Worm (Caenorhabditis elegans): Measurements from ENCODE around the gene R12C12.9.
"Not testable (repeated sequence)": the region's sequence is repeated elsewhere in the genome, so short reads cannot be mapped to it uniquely, and the experiment has no call there.

R12C12.9 gene

ce11 chrII:6014057-6014456 is 10.7 kb downstream of the R12C12.9 start, which contains the start of gene ZK84.2:
Gene ZK84.2, plus strand, starts transcription at chrII:6014357.
- not testable (repeated sequence) for TF ChIP-seq unc-62 (GFP tag; optimal IDR thresholded peaks at IDR 0.05)

- no peak for TF ChIP-seq unc-62 (GFP tag; optimal IDR thresholded peaks at IDR 0.05)
Measured at ce11 chrII:6010544-6010943, 14.2 kb downstream of the R12C12.9 start, which contains the start of gene ins-20. Gene ins-20, plus strand, starts transcription at chrII:6010844.

DNA sequence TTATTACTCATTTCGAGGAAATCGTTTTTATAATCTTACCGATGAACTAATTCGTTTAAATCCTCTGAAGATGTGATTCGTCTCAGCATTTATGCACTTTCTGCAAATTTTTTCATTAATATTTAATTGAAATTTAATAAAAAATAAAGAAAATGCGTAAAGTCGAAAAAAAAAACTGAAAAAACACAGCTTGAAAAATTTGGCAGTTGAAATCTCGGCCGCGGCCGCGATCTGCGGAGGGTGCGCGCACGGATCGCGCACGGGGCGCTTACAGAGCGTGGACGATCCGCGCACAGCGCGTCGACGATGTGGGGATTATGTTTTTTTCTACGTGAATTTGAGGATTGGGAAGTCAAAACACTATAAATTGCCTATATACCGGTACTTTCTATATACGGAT is 15.9 kb downstream of the R12C12.9 start, which contains the start of gene ZK84.4:
Gene ZK84.4, minus strand, starts transcription at position 101 of the 400 bp plus-strand sequence.
- not testable (repeated sequence) for TF ChIP-seq unc-62 (GFP tag; optimal IDR thresholded peaks at IDR 0.05)

DNA sequence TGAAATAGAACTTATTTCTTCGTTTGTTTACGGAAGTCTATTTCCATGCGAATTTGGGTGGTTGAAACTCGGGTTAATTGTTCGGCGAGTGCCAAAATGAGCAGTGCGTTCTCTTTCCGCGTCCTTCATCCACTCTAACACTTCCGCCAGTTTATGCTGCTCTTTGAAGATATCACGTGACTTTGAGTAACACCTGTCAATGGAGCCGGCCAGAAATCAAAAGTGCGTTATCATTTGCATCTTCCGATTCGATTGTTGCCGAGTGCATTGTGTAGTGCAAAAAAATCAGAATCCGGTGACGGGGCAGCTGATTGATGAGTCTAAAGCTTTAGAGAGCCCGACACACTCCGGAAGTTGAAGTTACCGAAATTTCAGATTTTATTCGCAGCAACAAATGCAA is 23.8 kb downstream of the R12C12.9 start:
- no peak for TF ChIP-seq unc-62 (GFP tag; optimal IDR thresholded peaks at IDR 0.05)

ce11 chrII:6000136-6000535 is 24.6 kb downstream of the R12C12.9 start, which contains the start of gene ins-6:
Gene ins-6, plus strand, starts transcription at chrII:6000436.
- no peak for TF ChIP-seq unc-62 (GFP tag; optimal IDR thresholded peaks at IDR 0.05)

DNA sequence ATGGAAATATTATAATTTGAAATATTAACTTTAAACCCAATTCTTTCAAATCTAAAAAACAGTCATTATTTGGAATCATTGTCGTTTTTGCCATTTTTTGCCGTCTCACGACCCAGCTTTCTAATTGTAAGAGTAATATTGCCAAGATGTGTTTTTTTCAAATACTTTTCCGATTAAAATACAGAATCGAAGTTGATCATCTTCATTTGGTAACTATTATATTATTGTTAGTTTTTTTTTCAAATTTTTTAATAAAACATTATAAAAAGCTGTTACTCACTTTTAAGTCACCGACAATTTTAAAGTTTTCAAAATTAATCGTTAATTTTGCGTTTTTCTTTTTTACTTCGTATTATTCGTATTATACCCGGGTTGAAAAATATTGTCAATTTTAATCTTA is 27.5 kb downstream of the R12C12.9 start, which contains the start of gene ins-5:
Gene ins-5, plus strand, starts transcription at position 301 of the 400 bp plus-strand sequence.
- no peak for TF ChIP-seq unc-62 (GFP tag; optimal IDR thresholded peaks at IDR 0.05)

ce11 chrII:5996066-5996465 is 28.7 kb downstream of the R12C12.9 start, which contains the start of gene ins-4:
Gene ins-4, plus strand, starts transcription at chrII:5996366.
- no peak for TF ChIP-seq unc-62 (GFP tag; optimal IDR thresholded peaks at IDR 0.05)

DNA sequence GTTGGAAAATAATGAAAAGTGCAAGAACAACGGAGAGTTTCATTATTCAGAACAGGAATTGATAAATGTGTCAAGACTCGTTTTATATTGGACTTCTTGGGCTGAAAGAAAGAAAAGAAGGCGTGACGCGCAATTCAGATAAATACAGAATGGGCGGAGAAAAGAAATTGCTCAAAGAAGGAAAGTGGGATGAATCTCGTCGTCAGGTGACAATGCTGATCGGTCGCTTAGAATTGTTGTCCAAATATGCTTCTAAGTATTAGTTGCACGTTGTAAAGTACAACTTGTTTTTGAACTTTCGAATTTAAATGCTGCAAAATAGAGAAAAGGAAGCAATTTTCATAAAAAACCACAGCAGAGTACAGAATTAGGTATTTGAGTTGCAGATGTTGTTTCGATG is 34.1 kb downstream of the R12C12.9 start, which contains the start of gene ins-3:
Gene ins-3, minus strand, starts transcription at position 101 of the 400 bp plus-strand sequence.
- TF ChIP-seq unc-62 (GFP tag; optimal IDR thresholded peaks at IDR 0.05) = no peak

- TF ChIP-seq unc-62 (GFP tag; optimal IDR thresholded peaks at IDR 0.05) = no peak
Measured at ce11 chrII:5988224-5988623, 36.6 kb downstream of the R12C12.9 start, which contains the start of gene ins-2. Gene ins-2, plus strand, starts transcription at chrII:5988524.

- TF ChIP-seq unc-62 (GFP tag; optimal IDR thresholded peaks at IDR 0.05) = no peak
Measured at ce11 chrII:5974878-5975277, 49.9 kb downstream of the R12C12.9 start, which contains the start of gene B0034.5. Gene B0034.5, minus strand, starts transcription at chrII:5974978.

Measured in whole organism, dauer.